Worm (Caenorhabditis elegans) whole organism, L4 larva: Measurements from ENCODE around the gene fipr-28.

ENCODE experiments used
- F49E8.2 ChIP-seq: sonication (generic microtip); optimal IDR thresholded peaks from 2 replicates; lab custom pipeline; 2016; ENCODE audit warnings: missing compliant biosample characterization, mild to moderate bottlenecking, missing genetic modification characterization, borderline replicate concordance
- T20F7.1 ChIP-seq: fragments of 200-800 bp; sonication (Bioruptor generic); optimal IDR thresholded peaks from 2 replicates; lab custom pipeline; 2018; ENCODE audit warnings: mild to moderate bottlenecking, missing genetic modification characterization, missing compliant biosample characterization
- Y105C5A.15 ChIP-seq: fragments of 200-800 bp; sonication (Bioruptor generic); IDR thresholded peaks from 2 replicates; pipeline ENCODE4 v1.3.6; 2022; ENCODE audit warnings: missing genetic modification characterization, missing compliant biosample characterization
- Y48G9A.11 ChIP-seq: fragments of 200-800 bp; sonication (Bioruptor generic); IDR thresholded peaks from 2 replicates; pipeline ENCODE4 v1.3.6; 2022; ENCODE audit warnings: missing genetic modification reagents, missing genetic modification characterization, missing compliant biosample characterization
- aha-1 ChIP-seq: fragments of 150-350 bp; peaks from one replicate; lab custom pipeline; 2014; ENCODE audit warnings: missing biosample characterization, missing genetic modification characterization
- ceh-32 ChIP-seq: sonication (generic microtip); optimal IDR thresholded peaks from 2 replicates; lab custom pipeline; 2016; ENCODE audit warnings: mild to moderate bottlenecking, missing genetic modification characterization, missing compliant biosample characterization; ENCODE audit not compliant: poor library complexity
- ceh-44 ChIP-seq: fragments of 200-800 bp; sonication (Bioruptor generic); IDR thresholded peaks from 2 replicates; pipeline ENCODE4 v1.3.6; 2022; ENCODE audit warnings: missing genetic modification reagents, missing genetic modification characterization, missing compliant biosample characterization
- cey-2 ChIP-seq: sonication (generic microtip); optimal IDR thresholded peaks from 3 replicates; lab custom pipeline; 2017; ENCODE audit warnings: missing genetic modification characterization, mild to moderate bottlenecking, missing compliant biosample characterization, antibody characterized with exemption, borderline replicate concordance; ENCODE audit not compliant: insufficient read depth
- daf-16 ChIP-seq, 3 experiments: sonication (generic microtip); optimal IDR thresholded peaks; 2 replicates each; lab custom pipeline; 2016 to 2017; ENCODE audit warnings: missing genetic modification characterization in 3 of 3, missing genetic modification reagents in 3 of 3, mild to moderate bottlenecking in 2 of 3, missing compliant biosample characterization in 2 of 3, missing biosample characterization in 1 of 3, moderate library complexity in 1 of 3
- daf-8 ChIP-seq: fragments of 200-800 bp; sonication (Bioruptor generic); IDR thresholded peaks from 2 replicates; pipeline ENCODE4 v1.3.6; 2022; ENCODE audit warnings: missing genetic modification characterization, missing compliant biosample characterization
- dmd-8 ChIP-seq: fragments of 200-800 bp; sonication (Bioruptor generic); IDR thresholded peaks from 2 replicates; pipeline ENCODE4 v1.3.6; 2022; ENCODE audit warnings: missing genetic modification characterization, missing compliant biosample characterization
- duxl-1 ChIP-seq: sonication (generic microtip); optimal IDR thresholded peaks from 2 replicates; lab custom pipeline; 2016; ENCODE audit warnings: mild to moderate bottlenecking, missing genetic modification characterization, moderate library complexity, missing compliant biosample characterization; ENCODE audit not compliant: poor library complexity
- lim-7 ChIP-seq: fragments of 200-800 bp; sonication (Bioruptor generic); IDR thresholded peaks from 2 replicates; pipeline ENCODE4 v1.3.6; 2022; ENCODE audit warnings: missing genetic modification characterization, missing compliant biosample characterization
- lin-1 ChIP-seq: fragments of 200-800 bp; sonication (Bioruptor generic); IDR thresholded peaks from 2 replicates; pipeline ENCODE4 v1.3.6; 2022; ENCODE audit warnings: missing genetic modification reagents, missing genetic modification characterization, missing compliant biosample characterization
- lin-38 ChIP-seq: fragments of 200-800 bp; sonication (Bioruptor generic); IDR thresholded peaks from 2 replicates; pipeline ENCODE4 v1.3.6; 2022; ENCODE audit warnings: missing genetic modification reagents, missing genetic modification characterization, missing compliant biosample characterization
- mdt-29 ChIP-seq: fragments of 200-800 bp; sonication (Bioruptor generic); IDR thresholded peaks from 2 replicates; pipeline ENCODE4 v1.3.6; 2022; ENCODE audit warnings: missing genetic modification reagents, missing genetic modification characterization, missing compliant biosample characterization
- nhr-41 ChIP-seq: fragments of 200-800 bp; sonication (Bioruptor generic); IDR thresholded peaks from 2 replicates; pipeline ENCODE4 v1.3.6; 2022; ENCODE audit warnings: missing genetic modification reagents, missing genetic modification characterization, missing compliant biosample characterization
- nhr-76 ChIP-seq: fragments of 150-350 bp; optimal IDR thresholded peaks from 2 replicates; lab custom pipeline; 2014; ENCODE audit warnings: missing biosample characterization, missing genetic modification characterization
- sdz-12 ChIP-seq: fragments of 200-800 bp; sonication (Bioruptor generic); optimal IDR thresholded peaks from 2 replicates; lab custom pipeline; 2018; ENCODE audit warnings: mild to moderate bottlenecking, missing genetic modification characterization, missing compliant biosample characterization
- set-16 ChIP-seq: fragments of 200-800 bp; sonication (Bioruptor generic); IDR thresholded peaks from 2 replicates; pipeline ENCODE4 v1.3.6; 2022; ENCODE audit warnings: missing genetic modification reagents, missing genetic modification characterization, missing compliant biosample characterization
- snpc-1.2 ChIP-seq: fragments of 200-800 bp; sonication (Bioruptor generic); IDR thresholded peaks from 2 replicates; pipeline ENCODE4 v1.3.6; 2022; ENCODE audit warnings: missing genetic modification reagents, missing genetic modification characterization, missing compliant biosample characterization
- unc-62 ChIP-seq, 3 experiments: fragments of 150-350 bp in 1 of 3; sonication (generic microtip); optimal IDR thresholded peaks in 2 of 3; peaks in 1 of 3; 1 replicate in 1 of 3; 2 replicates in 2 of 3; lab custom pipeline; 2014 to 2017; ENCODE audit warnings: missing biosample characterization in 3 of 3, missing genetic modification characterization in 3 of 3, missing genetic modification reagents in 3 of 3, missing genotype in 1 of 3

The fipr-28 gene

DNA sequence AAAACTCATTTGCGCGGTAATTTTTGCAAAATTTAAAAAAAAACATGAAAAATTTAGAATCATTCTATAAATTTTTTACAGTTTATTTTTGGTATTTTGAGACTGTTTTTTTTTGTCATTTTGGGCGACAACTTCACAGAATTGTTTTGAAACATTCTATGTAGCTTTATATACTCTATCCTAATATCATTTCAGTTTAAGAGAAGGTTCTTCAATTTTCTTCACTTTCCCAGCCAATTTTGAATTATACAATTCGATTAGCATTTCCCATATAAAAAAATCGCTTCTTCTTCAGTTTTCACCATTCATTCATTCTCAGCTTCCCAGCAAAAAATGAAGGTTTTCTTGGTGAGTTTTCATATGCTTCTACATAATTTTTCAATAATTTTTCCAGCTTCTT, at the start of gene fipr-28:
Gene fipr-28 (plus strand): TSS at position 301 of the 400 bp plus-strand sequence.
- TF ChIP-seq cey-2 (tag; lab: Kevin White, UChicago), result no peak

- TF ChIP-seq unc-62 (GFP tag; optimal IDR thresholded peaks at IDR 0.05 in 1 of 2; lab: Kevin White, UChicago) (peak in 1 of 2 experiments; percentile 26), unc-62 (tag; optimal IDR thresholded peaks at IDR 0.05; lab: Kevin White, UChicago) (no peak), ceh-32 (tag; lab: Kevin White, UChicago) (no peak), ceh-44 (GFP tag; lab: Robert Waterston, UW) (no peak)
- TF ChIP-seq, all 104 proteins: peak for 1
Observed at ce11 chrIV:16578449-16578848, 49.3 kb upstream of the fipr-28 start, which contains the start of gene Y51H4A.8. Gene Y51H4A.8, minus strand, starts transcription at chrIV:16578549.

- TF ChIP-seq snpc-1.2, result peak; percentile 94
Observed at ce11 chrIV:16583522-16584037, 44.2 kb upstream of the fipr-28 start.

ce11 chrIV:16592860-16593259, 34.9 kb upstream of the fipr-28 start:
- peak; percentile 19 for TF ChIP-seq F49E8.2 (tag; lab: Kevin White, UChicago)
- TF ChIP-seq lin-38 (GFP tag; lab: Robert Waterston, UW), result peak; percentile 51
- peak; percentile 99 for TF ChIP-seq snpc-1.2
- peak; percentile 67; the same call in 1 of the 2 replicates for TF ChIP-seq mdt-29

- TF ChIP-seq daf-8 (no peak), set-16 (GFP tag; lab: Robert Waterston, UW) (peak; percentile 96)
Observed at ce11 chrIV:16601599-16601998, 26.2 kb upstream of the fipr-28 start.

- TF ChIP-seq lin-1 (GFP tag; lab: Robert Waterston, UW), result no peak
- no peak for TF ChIP-seq daf-16 (GFP tag; optimal IDR thresholded peaks at IDR 0.05; lab: Kevin White, UChicago)
- TF ChIP-seq daf-16 (tag; optimal IDR thresholded peaks at IDR 0.05; lab: Kevin White, UChicago), result no peak
- TF ChIP-seq T20F7.1, result no peak
- TF ChIP-seq sdz-12 (GFP tag; lab: Kevin White, UChicago), result no peak
- no peak for TF ChIP-seq lim-7 (GFP tag; lab: Robert Waterston, UW)
- TF ChIP-seq cey-2 (tag; lab: Kevin White, UChicago), result no peak
- no peak for TF ChIP-seq lin-38 (GFP tag; lab: Robert Waterston, UW)
- no peak for TF ChIP-seq duxl-1
- no peak for TF ChIP-seq Y105C5A.15 (GFP tag; lab: Robert Waterston, UW)
- TF ChIP-seq nhr-76 (tag; lab: Kevin White, UChicago), result no peak
- no peak for TF ChIP-seq dmd-8 (GFP tag; lab: Robert Waterston, UW)
Observed at ce11 chrIV:16602676-16603075, 25.1 kb upstream of the fipr-28 start, which contains the start of gene col-137. Gene col-137, minus strand, starts transcription at chrIV:16602776.

DNA sequence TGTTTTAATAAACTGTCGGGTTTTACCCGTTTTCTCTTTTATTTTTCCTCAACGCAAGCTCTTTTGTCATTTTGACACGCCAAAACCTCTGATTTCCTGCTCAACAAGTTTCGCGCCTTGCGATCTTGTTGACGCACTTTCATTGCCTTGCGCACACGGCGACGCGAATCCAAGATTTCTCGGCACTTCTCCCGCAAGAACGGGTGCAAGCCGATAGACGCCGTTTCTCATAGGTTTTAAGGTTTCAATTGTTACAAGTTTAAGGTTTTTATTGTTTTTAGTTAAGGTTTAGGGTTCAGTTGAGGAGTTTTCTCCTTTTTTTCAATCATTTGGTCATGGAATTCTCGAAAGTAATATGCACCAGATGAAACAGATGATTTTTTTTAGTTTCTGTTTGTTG, 17.0 kb upstream of the fipr-28 start:
- peak; percentile 78 for TF ChIP-seq snpc-1.2

ce11 chrIV:16615122-16615521, 12.7 kb upstream of the fipr-28 start:
- TF ChIP-seq snpc-1.2, result 0 out of 2 replicates have a peak, but pooled peaks have one; percentile 42
- TF ChIP-seq, all 104 proteins: peak for 1; not testable (repeated sequence) for 103

DNA sequence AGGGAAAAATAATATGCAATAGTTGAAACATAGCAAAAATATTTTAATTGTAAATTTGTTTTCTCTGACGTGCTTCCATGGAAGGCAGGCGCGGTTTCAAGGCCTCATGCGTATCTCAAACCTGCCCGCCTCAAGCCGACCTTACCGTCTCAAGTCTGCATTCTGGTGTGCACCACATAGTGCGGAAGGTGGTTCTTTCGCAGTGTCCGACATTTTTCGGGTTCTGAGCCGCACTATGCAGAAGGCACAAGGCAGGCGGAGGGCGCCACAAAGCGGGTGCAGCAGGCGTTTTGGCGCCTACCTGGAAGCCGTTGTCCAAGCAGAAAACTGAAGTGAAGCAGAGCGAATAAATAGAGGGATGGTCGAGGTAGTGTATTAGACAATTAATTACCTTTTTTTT, 5.3 kb upstream of the fipr-28 start:
- peak; percentile 53; the same call in 1 of the 2 replicates for TF ChIP-seq set-16 (GFP tag; lab: Robert Waterston, UW)
- no peak for TF ChIP-seq mdt-29
- TF ChIP-seq nhr-41 (GFP tag; lab: Robert Waterston, UW), result no peak
- TF ChIP-seq snpc-1.2, result peak; percentile 51; the same call in 1 of the 2 replicates
- TF ChIP-seq daf-8, result no peak
- no peak for TF ChIP-seq Y48G9A.11 (GFP tag; lab: Robert Waterston, UW)
- no peak for TF ChIP-seq aha-1 (tag; lab: Kevin White, UChicago)
